Worm (Caenorhabditis elegans) whole organism, late embryonic: Measurements from ENCODE around the gene col-72.

Experiments
- F13H6.1 ChIP-seq: sonication (generic microtip); optimal IDR thresholded peaks from 2 replicates; lab custom pipeline; 2016; ENCODE audit warnings: missing genetic modification characterization, missing compliant biosample characterization
- K02D7.2 ChIP-seq: sonication (generic microtip); optimal IDR thresholded peaks from 2 replicates; lab custom pipeline; 2017; ENCODE audit warnings: mild to moderate bottlenecking, missing genetic modification characterization, missing compliant biosample characterization
- K09A11.1 ChIP-seq: sonication (generic microtip); optimal IDR thresholded peaks from 2 replicates; lab custom pipeline; 2017; ENCODE audit warnings: antibody characterized with exemption, mild to moderate bottlenecking, missing genetic modification characterization, missing compliant biosample characterization; ENCODE audit not compliant: insufficient read depth
- T23F11.4 ChIP-seq: fragments of 200-800 bp; sonication (Bioruptor generic); optimal IDR thresholded peaks from 2 replicates; lab custom pipeline; 2018; ENCODE audit warnings: mild to moderate bottlenecking, missing genetic modification characterization, missing compliant biosample characterization
- Y22D7AL.16 ChIP-seq: sonication (generic microtip); optimal IDR thresholded peaks from 2 replicates; lab custom pipeline; 2016; ENCODE audit warnings: missing genetic modification characterization, missing compliant biosample characterization
- ama-1 ChIP-seq: fragments of 150-350 bp; optimal IDR thresholded peaks from 2 replicates; lab custom pipeline; 2014
- ceh-14 ChIP-seq: sonication (generic microtip); optimal IDR thresholded peaks from 2 replicates; lab custom pipeline; 2016; ENCODE audit warnings: missing genotype, missing genetic modification characterization, missing compliant biosample characterization
- ceh-18 ChIP-seq: sonication (generic microtip); optimal IDR thresholded peaks from 2 replicates; lab custom pipeline; 2016; ENCODE audit warnings: missing genetic modification characterization, missing compliant biosample characterization
- ceh-19 ChIP-seq: fragments of 200-800 bp; sonication (Bioruptor generic); optimal IDR thresholded peaks from 2 replicates; lab custom pipeline; 2018; ENCODE audit warnings: mild to moderate bottlenecking, missing genetic modification characterization, missing compliant biosample characterization
- ceh-2 ChIP-seq: sonication (generic microtip); optimal IDR thresholded peaks from 2 replicates; lab custom pipeline; 2016; ENCODE audit warnings: missing genotype, missing genetic modification characterization, missing compliant biosample characterization
- ceh-22 ChIP-seq: sonication (generic microtip); optimal IDR thresholded peaks from 2 replicates; lab custom pipeline; 2017; ENCODE audit warnings: missing biosample characterization, missing genetic modification characterization
- ceh-30 ChIP-seq: fragments of 150-350 bp; optimal IDR thresholded peaks from 2 replicates; lab custom pipeline; 2014; ENCODE audit warnings: missing biosample characterization, missing genetic modification characterization
- ceh-31 ChIP-seq: sonication (generic microtip); optimal IDR thresholded peaks from 2 replicates; lab custom pipeline; 2016; ENCODE audit warnings: missing genetic modification characterization, missing compliant biosample characterization
- ceh-34 ChIP-seq: sonication (generic microtip); optimal IDR thresholded peaks from 2 replicates; lab custom pipeline; 2016; ENCODE audit warnings: mild to moderate bottlenecking, missing genetic modification characterization, missing compliant biosample characterization
- ceh-45 ChIP-seq: fragments of 200-800 bp; sonication (Bioruptor generic); IDR thresholded peaks from 2 replicates; pipeline ENCODE4 v1.3.6; 2022; ENCODE audit warnings: missing genetic modification reagents, missing genetic modification characterization, missing compliant biosample characterization
- ceh-9 ChIP-seq: sonication (generic microtip); optimal IDR thresholded peaks from 2 replicates; lab custom pipeline; 2016; ENCODE audit warnings: mild to moderate bottlenecking, missing genetic modification characterization, inconsistent platforms, missing compliant biosample characterization
- che-1 ChIP-seq: sonication (generic microtip); optimal IDR thresholded peaks from 2 replicates; lab custom pipeline; 2016; ENCODE audit warnings: mild to moderate bottlenecking, missing genetic modification characterization, missing compliant biosample characterization
- dmd-4 ChIP-seq: sonication (generic microtip); optimal IDR thresholded peaks from 2 replicates; lab custom pipeline; 2016; ENCODE audit warnings: borderline replicate concordance, missing genetic modification characterization, missing compliant biosample characterization
- elt-2 ChIP-seq: sonication (generic microtip); optimal IDR thresholded peaks from 2 replicates; lab custom pipeline; 2016; ENCODE audit warnings: missing genetic modification reagents, missing genetic modification characterization, missing compliant biosample characterization
- elt-4 ChIP-seq: sonication (generic microtip); optimal IDR thresholded peaks from 2 replicates; lab custom pipeline; 2016; ENCODE audit warnings: missing genetic modification characterization, missing compliant biosample characterization
- eyg-1 ChIP-seq: sonication (generic microtip); optimal IDR thresholded peaks from 2 replicates; lab custom pipeline; 2016; ENCODE audit warnings: missing genotype, missing genetic modification characterization, missing compliant biosample characterization
- fax-1 ChIP-seq: sonication (generic microtip); optimal IDR thresholded peaks from 2 replicates; lab custom pipeline; 2016; ENCODE audit warnings: missing genotype, missing genetic modification characterization, missing compliant biosample characterization
- hlh-30 ChIP-seq: sonication (generic microtip); optimal IDR thresholded peaks from 2 replicates; lab custom pipeline; 2017; ENCODE audit warnings: antibody characterized with exemption, missing genetic modification characterization, missing compliant biosample characterization; ENCODE audit not compliant: insufficient read depth
- hlh-6 ChIP-seq: sonication (generic microtip); optimal IDR thresholded peaks from 2 replicates; lab custom pipeline; 2016; ENCODE audit warnings: missing genotype, missing genetic modification characterization, missing compliant biosample characterization
- hlh-8 ChIP-seq: sonication (generic microtip); optimal IDR thresholded peaks from 2 replicates; lab custom pipeline; 2016; ENCODE audit warnings: missing genotype, missing genetic modification characterization, missing compliant biosample characterization
- nfya-1 ChIP-seq: sonication (generic microtip); optimal IDR thresholded peaks from 2 replicates; lab custom pipeline; 2017; ENCODE audit warnings: missing genetic modification characterization, mild to moderate bottlenecking, missing compliant biosample characterization, antibody characterized with exemption, moderate library complexity
- nhr-11 ChIP-seq: fragments of 150-350 bp; optimal IDR thresholded peaks from 2 replicates; lab custom pipeline; 2014; ENCODE audit warnings: missing biosample characterization, missing genetic modification characterization
- pag-3 ChIP-seq: sonication (generic microtip); optimal IDR thresholded peaks from 2 replicates; lab custom pipeline; 2016; ENCODE audit warnings: missing compliant biosample characterization, missing genetic modification characterization, borderline replicate concordance
- pat-9 ChIP-seq: fragments of 200-800 bp; sonication (Bioruptor generic); optimal IDR thresholded peaks from 2 replicates; lab custom pipeline; 2018; ENCODE audit warnings: mild to moderate bottlenecking, missing genetic modification characterization, moderate library complexity, missing compliant biosample characterization
- pha-2 ChIP-seq: sonication (generic microtip); optimal IDR thresholded peaks from 2 replicates; lab custom pipeline; 2017; ENCODE audit warnings: mild to moderate bottlenecking, missing genetic modification characterization, missing compliant biosample characterization
- pha-4 ChIP-seq: fragments of 150-350 bp; optimal IDR thresholded peaks from 2 replicates; lab custom pipeline; 2018; ENCODE audit warnings: missing biosample characterization, missing genetic modification reagents, missing genetic modification characterization
- pqm-1 ChIP-seq: sonication (generic microtip); optimal IDR thresholded peaks from 2 replicates; lab custom pipeline; 2016; ENCODE audit warnings: missing genetic modification characterization, missing compliant biosample characterization
- pros-1 ChIP-seq: fragments of 150-350 bp; optimal IDR thresholded peaks from 2 replicates; lab custom pipeline; 2014; ENCODE audit warnings: missing biosample characterization, missing genetic modification reagents, missing genetic modification characterization
- rnt-1 ChIP-seq: sonication (generic microtip); optimal IDR thresholded peaks from 2 replicates; lab custom pipeline; 2016; ENCODE audit warnings: missing genetic modification characterization, missing compliant biosample characterization
- sdc-2 ChIP-seq: sonication (generic microtip); optimal IDR thresholded peaks from 2 replicates; lab custom pipeline; 2016; ENCODE audit warnings: missing genotype, missing genetic modification characterization, missing compliant biosample characterization
- unc-3 ChIP-seq, 2 experiments: fragments of 200-800 bp in 1 of 2; sonication (Bioruptor generic) in 1 of 2; sonication (generic microtip) in 1 of 2; conservative IDR thresholded peaks in 1 of 2; optimal IDR thresholded peaks in 1 of 2; 2 replicates each; pipeline versions ENCODE4 v1.3.6 to Lab custom; 2016 to 2022; ENCODE audit warnings: missing compliant biosample characterization in 2 of 2, missing genetic modification characterization in 2 of 2, missing genetic modification reagents in 1 of 2
- unc-55 ChIP-seq: sonication (generic microtip); optimal IDR thresholded peaks from 2 replicates; lab custom pipeline; 2017; ENCODE audit warnings: missing biosample characterization, missing genetic modification reagents, missing genetic modification characterization
- unc-86 ChIP-seq: sonication (generic microtip); optimal IDR thresholded peaks from 2 replicates; lab custom pipeline; 2016; ENCODE audit warnings: missing genetic modification characterization, missing compliant biosample characterization
- ztf-16 ChIP-seq: sonication (generic microtip); optimal IDR thresholded peaks from 2 replicates; lab custom pipeline; 2017; ENCODE audit warnings: missing genetic modification characterization, missing compliant biosample characterization

Gene col-72

DNA sequence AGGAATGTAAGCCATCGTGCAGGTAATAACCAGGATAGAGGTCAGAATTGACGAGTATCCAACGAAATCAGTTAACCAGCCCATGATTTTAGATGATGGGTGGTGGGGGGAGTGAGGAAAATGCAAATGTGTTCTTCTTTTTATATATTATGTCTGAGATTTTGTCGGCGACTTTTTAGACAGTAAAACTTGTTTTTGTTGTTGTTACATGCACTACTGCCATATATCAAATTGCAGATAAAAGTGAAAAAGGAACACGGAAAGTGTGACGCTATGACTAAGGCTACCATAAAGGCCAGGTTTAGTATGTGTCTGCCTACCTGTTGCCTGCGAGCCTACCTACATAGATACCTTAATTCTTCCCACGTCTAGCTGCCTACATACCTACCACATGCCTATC is at the start of gene col-72:
Gene col-72, minus strand, starts transcription at position 101 of the 400 bp plus-strand sequence.
- TF ChIP-seq ceh-18 (tag; lab: Kevin White, UChicago): no peak
- no peak for TF ChIP-seq elt-4 (tag; lab: Kevin White, UChicago)
- no peak for TF ChIP-seq ztf-16 (tag; lab: Kevin White, UChicago)
- no peak for TF ChIP-seq Y22D7AL.16 (tag; lab: Kevin White, UChicago)
- TF ChIP-seq unc-55 (GFP tag; lab: Kevin White, UChicago): no peak

DNA sequence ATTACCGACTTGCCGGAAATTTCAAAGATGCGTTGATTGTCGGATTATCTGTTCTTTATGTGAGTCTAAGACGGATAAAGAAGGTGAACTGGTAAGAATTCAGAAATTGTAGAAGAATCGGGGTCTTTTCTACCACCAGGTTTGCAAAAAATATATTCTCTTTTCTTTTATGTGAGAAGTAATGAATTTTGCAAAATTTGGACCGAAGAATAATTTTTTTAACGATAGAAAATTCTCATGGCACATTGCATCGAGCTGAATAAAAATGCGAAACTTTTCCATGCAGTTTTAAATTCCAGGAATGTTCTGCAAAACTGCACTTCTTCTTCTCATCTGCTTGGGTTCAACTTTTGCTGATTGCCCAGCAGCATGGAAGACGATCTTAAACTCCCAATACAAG is 49.3 kb upstream of the col-72 start, which contains the start of gene clec-130:
Gene clec-130, plus strand, starts transcription at position 301 of the 400 bp plus-strand sequence.
- no peak for TF ChIP-seq fax-1 (tag; lab: Kevin White, UChicago)
- TF ChIP-seq ceh-22: no peak
- no peak for TF ChIP-seq F13H6.1 (tag; lab: Kevin White, UChicago)
- TF ChIP-seq dmd-4: no peak
- no peak for TF ChIP-seq pat-9 (tag; lab: Kevin White, UChicago)
- TF ChIP-seq pha-4 (tag; lab: Kevin White, UChicago): no peak
- TF ChIP-seq pros-1 (tag; lab: Kevin White, UChicago): no peak
- TF ChIP-seq nhr-11 (tag; lab: Kevin White, UChicago): no peak
- TF ChIP-seq unc-3 (GFP tag; conservative IDR thresholded peaks at IDR 0.05; lab: Robert Waterston, UW): no peak
- TF ChIP-seq unc-3 (tag; optimal IDR thresholded peaks at IDR 0.05; lab: Kevin White, UChicago): no peak
- no peak for TF ChIP-seq Y22D7AL.16 (tag; lab: Kevin White, UChicago)
- TF ChIP-seq hlh-8: no peak
- TF ChIP-seq ceh-2 (tag; lab: Kevin White, UChicago): no peak
- no peak for TF ChIP-seq ceh-19 (GFP tag; lab: Kevin White, UChicago)

DNA sequence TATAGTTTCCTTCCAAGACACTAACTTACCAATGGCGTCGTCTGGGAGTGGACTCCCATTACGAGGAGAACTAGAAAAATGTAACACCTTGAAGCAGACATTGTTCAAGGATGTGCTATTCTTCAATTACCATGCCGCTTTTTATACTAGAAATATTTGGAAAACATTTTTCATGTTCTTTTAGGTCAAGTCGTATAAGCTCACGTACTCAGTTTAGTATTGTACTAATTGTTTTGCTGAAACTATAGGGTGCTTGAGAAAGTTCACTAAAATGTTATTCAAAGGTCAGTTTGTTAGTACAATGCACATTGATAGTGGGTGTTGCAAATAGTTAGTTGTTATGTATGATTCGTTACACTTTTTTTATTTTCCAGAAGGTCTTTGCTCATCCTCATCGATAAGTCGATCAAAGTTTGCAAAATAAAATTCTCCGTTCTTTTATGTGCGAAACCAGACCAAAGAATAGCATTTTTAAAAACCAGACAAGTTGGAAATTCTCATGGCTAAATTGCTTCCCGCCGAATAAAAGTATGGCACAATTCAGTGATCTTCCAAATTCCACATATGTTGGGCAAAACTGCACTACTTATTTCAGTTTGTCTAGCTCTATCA is 47.0 kb upstream of the col-72 start, which contains the start of the genes clec-128 and clec-129:
Gene clec-128, minus strand, starts transcription at position 101 of the 612 bp plus-strand sequence.
Gene clec-129, plus strand, starts transcription at position 562 of the 612 bp plus-strand sequence.
- no peak for TF ChIP-seq K09A11.1 (tag; lab: Kevin White, UChicago)
- no peak for TF ChIP-seq ceh-30
- TF ChIP-seq eyg-1 (tag; lab: Kevin White, UChicago): no peak
- TF ChIP-seq nfya-1 (tag; lab: Kevin White, UChicago): no peak
- no peak for TF ChIP-seq fax-1 (tag; lab: Kevin White, UChicago)
- TF ChIP-seq T23F11.4 (GFP tag; lab: Kevin White, UChicago): no peak
- TF ChIP-seq pag-3 (tag; lab: Kevin White, UChicago): no peak
- TF ChIP-seq pqm-1 (tag; lab: Kevin White, UChicago): no peak
- no peak for TF ChIP-seq elt-2
- no peak for TF ChIP-seq hlh-30 (tag; lab: Kevin White, UChicago)
- no peak for TF ChIP-seq ceh-34 (tag; lab: Kevin White, UChicago)
- no peak for TF ChIP-seq pros-1 (tag; lab: Kevin White, UChicago)
- no peak for TF ChIP-seq K02D7.2 (tag; lab: Kevin White, UChicago)
- TF ChIP-seq ama-1 (lab: Kevin White, UChicago): no peak
- no peak for TF ChIP-seq ceh-45 (GFP tag; lab: Robert Waterston, UW)

- TF ChIP-seq ceh-2 (tag; lab: Kevin White, UChicago) (no peak), ama-1 (lab: Kevin White, UChicago) (no peak), che-1 (tag; lab: Kevin White, UChicago) (no peak), rnt-1 (tag; lab: Kevin White, UChicago) (no peak), pha-2 (tag; lab: Kevin White, UChicago) (no peak), elt-4 (tag; lab: Kevin White, UChicago) (no peak), sdc-2 (tag; lab: Kevin White, UChicago) (no peak), unc-86 (tag; lab: Kevin White, UChicago) (no peak), hlh-6 (tag; lab: Kevin White, UChicago) (no peak), hlh-30 (tag; lab: Kevin White, UChicago) (no peak), Y22D7AL.16 (tag; lab: Kevin White, UChicago) (no peak), ceh-34 (tag; lab: Kevin White, UChicago) (no peak), ceh-31 (tag; lab: Kevin White, UChicago) (no peak), ceh-45 (GFP tag; lab: Robert Waterston, UW) (no peak), pag-3 (tag; lab: Kevin White, UChicago) (no peak), K09A11.1 (tag; lab: Kevin White, UChicago) (no peak), eyg-1 (tag; lab: Kevin White, UChicago) (no peak), ceh-9 (tag; lab: Kevin White, UChicago) (no peak), ceh-14 (no peak)
These were observed 45.1 kb upstream of the col-72 start, which contains the start of gene clec-127 for ce11 chrII:3569118-3569517. Gene clec-127 (minus strand): TSS chrII:3569218.
